Worm (Caenorhabditis elegans): Measurements from ENCODE around the gene ttb-1.

DNA sequence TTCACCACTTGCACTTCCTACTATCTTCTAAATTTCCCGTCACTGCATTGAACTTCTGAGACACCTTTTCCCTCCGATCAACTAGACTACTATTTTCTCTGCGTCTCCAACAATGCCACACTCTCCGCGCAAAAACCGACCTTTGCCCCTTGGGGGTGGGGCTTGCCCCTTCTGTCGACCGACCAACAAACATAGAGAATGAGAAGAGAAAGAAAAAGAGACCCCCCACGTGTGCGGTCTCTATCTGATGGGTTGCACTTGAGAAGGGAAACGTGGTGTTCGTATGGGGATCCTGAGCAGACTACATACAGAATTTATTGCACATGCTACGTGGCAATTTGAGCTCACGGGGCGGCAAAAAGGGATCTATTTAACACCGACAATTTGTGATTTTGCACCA, 1.4 kb upstream of the ttb-1 start:
- no peak for TF ChIP-seq mab-5 (tag; optimal IDR thresholded peaks at IDR 0.05)
- TF ChIP-seq mep-1 (tag; optimal IDR thresholded peaks at IDR 0.05): peak; percentile 55
- no peak for TF ChIP-seq elt-1 (tag; optimal IDR thresholded peaks at IDR 0.05; ENCODE audit: borderline replicate concordance, insufficient read depth)
- TF ChIP-seq nhr-12 (tag; optimal IDR thresholded peaks at IDR 0.05): no peak

All from whole organism, mixed stage, embryonic.